Worm (Caenorhabditis elegans) whole organism, L2 larva: Measurements from ENCODE around the gene zyg-9.

Source experiments
- lin-11 ChIP-seq: fragments of 150-350 bp; sonication (generic microtip); optimal IDR thresholded peaks from 2 replicates; lab custom pipeline; 2014; ENCODE audit warnings: missing biosample characterization, missing genetic modification characterization, inconsistent platforms, mixed read lengths
- lin-39 ChIP-seq: fragments of 150-350 bp; optimal IDR thresholded peaks from 2 replicates; lab custom pipeline; 2014; ENCODE audit warnings: missing biosample characterization, missing genetic modification reagents, missing genetic modification characterization
- nhr-237 ChIP-seq: fragments of 150-350 bp; optimal IDR thresholded peaks from 2 replicates; lab custom pipeline; 2014; ENCODE audit warnings: missing biosample characterization, missing genetic modification characterization
- sma-3 ChIP-seq: sonication (generic microtip); optimal IDR thresholded peaks from 2 replicates; lab custom pipeline; 2016; ENCODE audit warnings: missing genetic modification reagents, missing genetic modification characterization, missing compliant biosample characterization

DNA sequence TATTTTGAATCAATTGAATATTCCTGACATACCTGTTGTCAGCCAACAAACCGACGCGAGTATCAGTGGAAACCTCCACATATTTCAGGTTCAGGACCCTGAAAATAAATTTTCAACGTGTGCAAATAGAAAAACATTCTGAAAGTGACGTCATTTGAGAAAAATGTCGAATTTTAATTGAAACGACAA, 29.0 kb upstream of the zyg-9 start, which contains the start of gene F14E5.2:
- TF ChIP-seq nhr-237 (tag; lab: Kevin White, UChicago) (no peak), lin-11 (tag; lab: Kevin White, UChicago) (no peak), lin-39 (no peak), sma-3 (GFP tag; lab: Kevin White, UChicago) (no peak)
